Fruit fly (Drosophila melanogaster) whole organism, embryonic: ENCODE data around the gene CG17768.

ENCODE experiments used
- B-H1 ChIP-seq: fragments of 200-800 bp; sonication (Bioruptor generic); IDR thresholded peaks from 3 replicates; pipeline ENCODE4 v1.3.6; 2022; ENCODE audit warnings: missing biosample characterization, missing genetic modification characterization
- BEAF-32 ChIP-seq: fragments of 200-800 bp; sonication (Bioruptor generic); optimal IDR thresholded peaks from 3 replicates; lab custom pipeline; 2017; ENCODE audit warnings: missing biosample characterization, missing genetic modification characterization, mild to moderate bottlenecking, moderate library complexity, missing genetic modification reagents
- CG10979 ChIP-seq: fragments of 200-800 bp; sonication (Bioruptor generic); optimal IDR thresholded peaks from 2 replicates; lab custom pipeline; 2018; ENCODE audit warnings: missing biosample characterization, mild to moderate bottlenecking, missing genetic modification characterization, moderate library complexity
- CG11085 ChIP-seq: fragments of 200-800 bp; sonication (Bioruptor generic); IDR thresholded peaks from 2 replicates; pipeline ENCODE4 v1.3.6; 2022; ENCODE audit warnings: missing biosample characterization, missing genetic modification characterization
- CG11504 ChIP-seq: fragments of 200-800 bp; sonication (Bioruptor generic); optimal IDR thresholded peaks from 3 replicates; lab custom pipeline; 2019; ENCODE audit warnings: missing biosample characterization, mild to moderate bottlenecking, missing genetic modification characterization, moderate library complexity
- CG11560 ChIP-seq: fragments of 200-800 bp; sonication (Bioruptor generic); IDR thresholded peaks from 3 replicates; pipeline ENCODE4 v1.3.6; 2022; ENCODE audit warnings: missing biosample characterization, missing genetic modification characterization
- CG11695 ChIP-seq: fragments of 200-800 bp; sonication (Bioruptor generic); IDR thresholded peaks from 3 replicates; pipeline ENCODE4 v1.3.6; 2022; ENCODE audit warnings: missing biosample characterization, missing genetic modification characterization
- CG12219 ChIP-seq: fragments of 200-800 bp; sonication (Bioruptor generic); optimal IDR thresholded peaks from 3 replicates; lab custom pipeline; 2018; ENCODE audit warnings: missing biosample characterization, mild to moderate bottlenecking, missing genetic modification characterization
- CG12942 ChIP-seq: fragments of 200-800 bp; sonication (Bioruptor generic); optimal IDR thresholded peaks from 3 replicates; lab custom pipeline; 2016; ENCODE audit warnings: missing biosample characterization, missing genetic modification characterization
- CG15011 ChIP-seq: fragments of 200-800 bp; sonication (Bioruptor generic); optimal IDR thresholded peaks from 3 replicates; lab custom pipeline; 2018; ENCODE audit warnings: missing biosample characterization, mild to moderate bottlenecking, missing genetic modification characterization
- CG15269 ChIP-seq: fragments of 200-800 bp; sonication (Bioruptor generic); optimal IDR thresholded peaks from 2 replicates; lab custom pipeline; 2018; ENCODE audit warnings: missing biosample characterization, mild to moderate bottlenecking, missing genetic modification characterization, moderate library complexity
- CG15479 ChIP-seq: fragments of 200-800 bp; sonication (Bioruptor generic); optimal IDR thresholded peaks from 3 replicates; lab custom pipeline; 2019; ENCODE audit warnings: missing biosample characterization, mild to moderate bottlenecking, missing genetic modification characterization, moderate library complexity
- CG17186 ChIP-seq: fragments of 200-800 bp; sonication (Bioruptor generic); optimal IDR thresholded peaks from 3 replicates; lab custom pipeline; 2017; ENCODE audit warnings: missing biosample characterization, missing genetic modification reagents, missing genetic modification characterization
- CG17612 ChIP-seq: fragments of 200-800 bp; sonication (Bioruptor generic); IDR thresholded peaks from 2 replicates; pipeline ENCODE4 v1.3.6; 2022; ENCODE audit warnings: missing biosample characterization, missing genetic modification characterization
- CG31388 ChIP-seq: fragments of 200-800 bp; sonication (Bioruptor generic); optimal IDR thresholded peaks from 2 replicates; lab custom pipeline; 2016; ENCODE audit warnings: missing biosample characterization, missing genetic modification characterization
- CG3407 ChIP-seq: fragments of 200-800 bp; sonication (Bioruptor generic); optimal IDR thresholded peaks from 2 replicates; lab custom pipeline; 2018; ENCODE audit warnings: missing biosample characterization, mild to moderate bottlenecking, missing genetic modification characterization
- CG6689 ChIP-seq: fragments of 200-800 bp; sonication (Bioruptor generic); IDR thresholded peaks from 2 replicates; pipeline ENCODE4 v1.3.6; 2022; ENCODE audit warnings: missing biosample characterization, missing genetic modification characterization
- CG7987 ChIP-seq: fragments of 200-800 bp; sonication (Bioruptor generic); optimal IDR thresholded peaks from 2 replicates; lab custom pipeline; 2018; ENCODE audit warnings: missing biosample characterization, mild to moderate bottlenecking, missing genetic modification characterization, moderate library complexity
- CG8281 ChIP-seq: fragments of 200-800 bp; sonication (Bioruptor generic); optimal IDR thresholded peaks from 2 replicates; lab custom pipeline; 2018; ENCODE audit warnings: missing biosample characterization, mild to moderate bottlenecking, missing genetic modification characterization, moderate library complexity
- CHES-1-like ChIP-seq: fragments of 200-800 bp; sonication (Bioruptor generic); optimal IDR thresholded peaks from 2 replicates; lab custom pipeline; 2016; ENCODE audit warnings: missing biosample characterization, missing genetic modification characterization
- Elba2 ChIP-seq: fragments of 200-800 bp; sonication (Bioruptor generic); optimal IDR thresholded peaks from 3 replicates; lab custom pipeline; 2016; ENCODE audit warnings: missing biosample characterization, missing genetic modification characterization
- Ets65A ChIP-seq: fragments of 200-800 bp; sonication (Bioruptor generic); peaks from one replicate; lab custom pipeline; 2016; ENCODE audit warnings: missing biosample characterization, missing genetic modification characterization
- HLH3B ChIP-seq: fragments of 200-800 bp; sonication (Bioruptor generic); IDR thresholded peaks from 2 replicates; pipeline ENCODE4 v1.3.6; 2022; ENCODE audit warnings: missing biosample characterization, missing genetic modification characterization
- Hr78 ChIP-seq, 2 experiments: fragments of 200-800 bp in 1 of 2; fragments of >200 bp in 1 of 2; sonication (Bioruptor generic) in 1 of 2; optimal IDR thresholded peaks; 2 replicates each; lab custom pipeline; 2017 to 2019; ENCODE audit warnings: missing biosample characterization in 2 of 2, missing genetic modification characterization in 2 of 2, mild to moderate bottlenecking in 1 of 2, moderate library complexity in 1 of 2
- NC2β ChIP-seq: fragments of 200-800 bp; sonication (Bioruptor generic); optimal IDR thresholded peaks from 2 replicates; lab custom pipeline; 2016; ENCODE audit warnings: missing biosample characterization, missing genetic modification characterization
- Nf-YA ChIP-seq: fragments of 200-800 bp; sonication (Bioruptor generic); IDR thresholded peaks from 2 replicates; pipeline ENCODE4 v1.3.6; 2022; ENCODE audit warnings: missing biosample characterization, missing genetic modification characterization
- Tbp ChIP-seq: fragments of >200 bp; optimal IDR thresholded peaks from 2 replicates; lab custom pipeline; 2018; ENCODE audit warnings: missing biosample characterization, missing genetic modification characterization
- Vsx1 ChIP-seq: fragments of 200-800 bp; sonication (Bioruptor generic); optimal IDR thresholded peaks from 2 replicates; lab custom pipeline; 2017; ENCODE audit warnings: missing biosample characterization, mild to moderate bottlenecking, missing genetic modification characterization, missing genetic modification reagents
- abd-A ChIP-seq: fragments of 200-800 bp; sonication (Bioruptor generic); optimal IDR thresholded peaks from 3 replicates; lab custom pipeline; 2019; ENCODE audit warnings: missing biosample characterization, mild to moderate bottlenecking, missing genetic modification characterization, moderate library complexity
- cato ChIP-seq: fragments of 200-800 bp; sonication (Bioruptor generic); optimal IDR thresholded peaks from 2 replicates; lab custom pipeline; 2016; ENCODE audit warnings: missing biosample characterization, missing genetic modification characterization, borderline replicate concordance
- dati ChIP-seq: fragments of 200-800 bp; sonication (Bioruptor generic); IDR thresholded peaks from 2 replicates; pipeline ENCODE4 v1.3.6; 2022; ENCODE audit warnings: missing biosample characterization, missing genetic modification characterization
- fru ChIP-seq: fragments of >200 bp; optimal IDR thresholded peaks from 2 replicates; lab custom pipeline; 2017
- fu2 ChIP-seq: fragments of 200-800 bp; sonication (Bioruptor generic); optimal IDR thresholded peaks from 2 replicates; lab custom pipeline; 2016; ENCODE audit warnings: missing biosample characterization, missing genetic modification characterization
- grau ChIP-seq: fragments of 200-800 bp; optimal IDR thresholded peaks from 3 replicates; lab custom pipeline; 2019; ENCODE audit warnings: missing biosample characterization, mild to moderate bottlenecking, missing genetic modification characterization, moderate library complexity
- ken ChIP-seq: fragments of 200-800 bp; sonication (Bioruptor generic); IDR thresholded peaks from 3 replicates; pipeline ENCODE4 v1.3.6; 2022; ENCODE audit warnings: missing biosample characterization, missing genetic modification characterization
- mld ChIP-seq: fragments of 200-800 bp; sonication (Bioruptor generic); IDR thresholded peaks from 3 replicates; pipeline ENCODE4 v1.3.6; 2022; ENCODE audit warnings: missing biosample characterization, missing genetic modification characterization; ENCODE audit not compliant: partially characterized antibody
- nerfin-2 ChIP-seq: fragments of 200-800 bp; sonication (Bioruptor generic); IDR thresholded peaks from 2 replicates; pipeline ENCODE4 v1.3.6; 2022; ENCODE audit warnings: missing biosample characterization, missing genetic modification characterization; ENCODE audit not compliant: partially characterized antibody
- org-1 ChIP-seq: fragments of 200-800 bp; sonication (Bioruptor generic); optimal IDR thresholded peaks from 2 replicates; lab custom pipeline; 2017; ENCODE audit warnings: missing biosample characterization, missing genetic modification characterization
- pzg ChIP-seq: fragments of 200-800 bp; sonication (Bioruptor generic); optimal IDR thresholded peaks from 3 replicates; lab custom pipeline; 2018; ENCODE audit warnings: missing biosample characterization, mild to moderate bottlenecking, missing genetic modification characterization, moderate library complexity
- run ChIP-seq: fragments of 200-800 bp; sonication (Bioruptor generic); optimal IDR thresholded peaks from 3 replicates; lab custom pipeline; 2018; ENCODE audit warnings: missing biosample characterization, mild to moderate bottlenecking, missing genetic modification characterization
- sens ChIP-seq: fragments of 200-800 bp; sonication (Bioruptor generic); peaks from one replicate; lab custom pipeline; 2016; ENCODE audit warnings: missing biosample characterization, missing genetic modification characterization
- sr ChIP-seq: fragments of 200-800 bp; sonication (Bioruptor generic); IDR thresholded peaks from 3 replicates; pipeline ENCODE4 v1.3.6; 2022; ENCODE audit warnings: missing biosample characterization, missing genetic modification characterization
- stwl ChIP-seq: fragments of 200-800 bp; sonication (Bioruptor generic); optimal IDR thresholded peaks from 3 replicates; lab custom pipeline; 2018; ENCODE audit warnings: missing biosample characterization, mild to moderate bottlenecking, missing genetic modification characterization, moderate library complexity
- tin ChIP-seq: fragments of 200-800 bp; sonication (Bioruptor generic); optimal IDR thresholded peaks from 3 replicates; lab custom pipeline; 2016; ENCODE audit warnings: missing biosample characterization, missing genetic modification characterization
- tna ChIP-seq: fragments of 200-800 bp; sonication (Bioruptor generic); IDR thresholded peaks from 2 replicates; pipeline ENCODE4 v1.3.6; 2022; ENCODE audit warnings: missing biosample characterization, missing genetic modification characterization; ENCODE audit not compliant: partially characterized antibody
- trh ChIP-seq: fragments of 200-800 bp; sonication (Bioruptor generic); optimal IDR thresholded peaks from 2 replicates; lab custom pipeline; 2016; ENCODE audit warnings: missing biosample characterization, missing genetic modification characterization
- wdn ChIP-seq: fragments of 200-800 bp; sonication (Bioruptor generic); IDR thresholded peaks from 2 replicates; pipeline ENCODE4 v1.3.6; 2022; ENCODE audit warnings: missing biosample characterization, missing genetic modification characterization
- wek ChIP-seq: fragments of 200-800 bp; sonication (Bioruptor generic); optimal IDR thresholded peaks from 3 replicates; lab custom pipeline; 2018; ENCODE audit warnings: missing biosample characterization, mild to moderate bottlenecking, missing genetic modification characterization, moderate library complexity
- z ChIP-seq: fragments of 200-800 bp; sonication (Bioruptor generic); IDR thresholded peaks from 3 replicates; pipeline ENCODE4 v1.3.6; 2022; ENCODE audit warnings: missing biosample characterization, missing genetic modification characterization

CG17768 gene

DNA sequence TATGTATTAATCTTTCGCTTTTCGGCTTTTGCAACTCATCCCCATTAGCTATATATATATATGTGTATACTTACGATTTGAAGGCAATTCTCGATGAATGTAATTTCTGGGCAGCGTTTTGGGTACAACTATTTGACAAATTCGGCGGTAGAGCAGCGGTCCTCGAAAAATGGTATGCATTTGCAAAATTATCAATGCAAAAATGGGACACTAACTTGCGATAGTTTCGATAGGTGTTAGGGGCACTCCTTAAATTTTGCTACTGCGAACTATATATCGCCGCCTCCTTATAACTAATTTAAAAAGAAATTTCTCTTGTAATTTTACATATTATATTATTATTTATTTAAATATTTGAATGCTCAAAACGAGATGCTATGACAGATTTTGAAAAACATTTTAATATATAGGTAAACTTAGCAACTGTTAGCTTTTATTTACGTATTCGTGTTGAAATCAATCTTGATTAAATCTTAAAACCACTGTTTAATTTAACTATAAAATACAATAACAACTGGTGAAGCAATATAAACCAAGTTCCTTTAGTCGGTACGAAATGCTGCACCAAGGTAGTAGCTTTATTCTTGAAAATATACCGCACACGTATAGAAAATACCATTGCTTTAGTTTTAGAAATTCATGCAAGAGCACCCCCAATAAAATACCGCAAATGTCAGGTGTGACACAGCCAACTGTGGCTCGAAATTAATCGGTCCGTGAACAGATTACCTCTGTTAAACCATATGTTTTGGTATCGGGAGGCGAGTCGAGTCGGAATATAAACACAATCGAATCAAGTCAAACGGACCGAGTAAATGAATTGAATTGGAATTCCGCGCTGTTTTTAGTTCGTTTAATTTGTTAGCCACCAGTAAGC, 8.5 kb upstream of the CG17768 start, which contains the start of the genes CG5355 and Klp31E (continued):
- TF ChIP-seq mld: peak; percentile 46; the same call in 1 of the 3 replicates
- TF ChIP-seq abd-A (tag; lab: Kevin White, UChicago): no peak
- TF ChIP-seq CG11085 (GFP tag; lab: Robert Waterston, UW): no peak
- peak; percentile 79 for TF ChIP-seq grau (tag; lab: Kevin White, UChicago)
- TF ChIP-seq trh (GFP tag; lab: Kevin White, UChicago): peak; percentile 13
- TF ChIP-seq ken (GFP tag; lab: Robert Waterston, UW): peak; percentile 52; the same call in 1 of the 3 replicates
- TF ChIP-seq CG17186 (GFP tag; lab: Kevin White, UChicago): no peak
- no peak for TF ChIP-seq NC2β (GFP tag; lab: Kevin White, UChicago)
- TF ChIP-seq CG11560 (tag; lab: Robert Waterston, UW): no peak
- TF ChIP-seq Hr78 (GFP tag; optimal IDR thresholded peaks at IDR 0.05; lab: Kevin White, UChicago): no peak
- TF ChIP-seq Nf-YA (GFP tag; lab: Robert Waterston, UW): no peak
- TF ChIP-seq Vsx1: no peak
- TF ChIP-seq org-1 (GFP tag; lab: Kevin White, UChicago): no peak
- TF ChIP-seq CG15479 (GFP tag; lab: Kevin White, UChicago): no peak
- no peak for TF ChIP-seq fu2 (GFP tag; lab: Kevin White, UChicago)
- TF ChIP-seq CG10979 (tag; lab: Kevin White, UChicago): peak; percentile 72
- TF ChIP-seq pzg (GFP tag; lab: Kevin White, UChicago): peak; percentile 61
- TF ChIP-seq tna (GFP tag; lab: Robert Waterston, UW): no peak
- no peak for TF ChIP-seq CG17612
- TF ChIP-seq CG15011: no peak
- 0 out of 3 replicates have a peak, but pooled peaks have one; percentile 45 for TF ChIP-seq B-H1 (GFP tag; lab: Robert Waterston, UW)
- peak; percentile 79 for TF ChIP-seq CG15269 (tag; lab: Kevin White, UChicago)
- peak; percentile 40 for TF ChIP-seq CG12219
- peak; percentile 93 for TF ChIP-seq sens (GFP tag; lab: Kevin White, UChicago)
- TF ChIP-seq CG7987 (GFP tag; lab: Kevin White, UChicago): no peak
- TF ChIP-seq CHES-1-like (GFP tag; lab: Kevin White, UChicago): peak; percentile 29
- peak; percentile 72 for TF ChIP-seq Ets65A (GFP tag; lab: Kevin White, UChicago)
- peak; percentile 89 for TF ChIP-seq wek (GFP tag; lab: Kevin White, UChicago)
- TF ChIP-seq dati (GFP tag; lab: Robert Waterston, UW): no peak
- peak; percentile 49 for TF ChIP-seq cato
- TF ChIP-seq stwl: peak; percentile 3
- TF ChIP-seq Tbp (GFP tag; lab: Kevin White, UChicago): no peak
- no peak for TF ChIP-seq run
- no peak for TF ChIP-seq z (GFP tag; lab: Robert Waterston, UW)
- TF ChIP-seq CG11695 (GFP tag; lab: Robert Waterston, UW): no peak; the same call in 2 of the 3 replicates
- no peak for TF ChIP-seq sr (GFP tag; lab: Robert Waterston, UW)
- TF ChIP-seq HLH3B (GFP tag; lab: Robert Waterston, UW): no peak
- TF ChIP-seq CG3407 (GFP tag; lab: Kevin White, UChicago): no peak
- TF ChIP-seq fru (lab: Kevin White, UChicago): no peak
- TF ChIP-seq CG6689: peak; percentile 71
- peak; percentile 57 for TF ChIP-seq tin
- TF ChIP-seq Elba2 (GFP tag; lab: Kevin White, UChicago): no peak
- no peak for TF ChIP-seq CG8281 (tag; lab: Kevin White, UChicago)
- no peak for TF ChIP-seq wdn (GFP tag; lab: Robert Waterston, UW)
- peak; percentile 28 for TF ChIP-seq CG31388 (GFP tag; lab: Kevin White, UChicago)
- peak; percentile 42 for TF ChIP-seq CG12942
- peak; percentile 79 for TF ChIP-seq CG11504 (tag; lab: Kevin White, UChicago)
- TF ChIP-seq nerfin-2: no peak
- peak; percentile 67 for TF ChIP-seq BEAF-32 (GFP tag; lab: Kevin White, UChicago)
